Fruit fly (Drosophila melanogaster) whole organism, prepupa: ENCODE measurements around the gene CG34426.

Experiments used
- Blimp-1 ChIP-seq: fragments of 200-800 bp; sonication (Bioruptor generic); optimal IDR thresholded peaks from 3 replicates; lab custom pipeline; 2017; ENCODE audit warnings: missing biosample characterization, missing genetic modification characterization, mild to moderate bottlenecking, moderate library complexity, missing genetic modification reagents
- CG34406 ChIP-seq: fragments of 200-800 bp; sonication (Bioruptor generic); optimal IDR thresholded peaks from 3 replicates; lab custom pipeline; 2016; ENCODE audit warnings: missing biosample characterization, missing genetic modification characterization
- Gug ChIP-seq: fragments of 200-800 bp; sonication (Bioruptor generic); IDR thresholded peaks from 2 replicates; pipeline ENCODE4 v1.3.6; 2022; ENCODE audit warnings: missing biosample characterization, missing genetic modification characterization
- Hr39 ChIP-seq: fragments of 200-800 bp; sonication (Bioruptor generic); optimal IDR thresholded peaks from 2 replicates; lab custom pipeline; 2016; ENCODE audit warnings: missing biosample characterization, missing genetic modification characterization
- Met ChIP-seq: fragments of 200-800 bp; sonication (Bioruptor generic); optimal IDR thresholded peaks from 3 replicates; lab custom pipeline; 2016; ENCODE audit warnings: missing biosample characterization, missing genetic modification characterization
- salr ChIP-seq, 2 experiments: fragments of 200-800 bp; sonication (Bioruptor generic); optimal IDR thresholded peaks; 3 replicates each; lab custom pipeline; 2016 to 2018; ENCODE audit warnings: missing biosample characterization in 2 of 2, missing genetic modification characterization in 2 of 2, mild to moderate bottlenecking in 1 of 2

dm6 chr3L:8842359-8842758 is 40.1 kb downstream of the CG34426 start:
- TF ChIP-seq CG34406: no peak
- TF ChIP-seq Gug (GFP tag; lab: Robert Waterston, UW): no peak
- TF ChIP-seq Hr39 (GFP tag; lab: Kevin White, UChicago): no peak
- no peak for TF ChIP-seq Met
- no peak for TF ChIP-seq salr (GFP tag; optimal IDR thresholded peaks at IDR 0.05; lab: Kevin White, UChicago)
- TF ChIP-seq Blimp-1: no peak
